Fruit fly (Drosophila melanogaster) whole organism, embryonic: ENCODE data around the gene CG34256.

Source experiments
- Antp ChIP-seq: fragments of 200-800 bp; sonication (Bioruptor generic); optimal IDR thresholded peaks from 3 replicates; lab custom pipeline; 2016; ENCODE audit warnings: missing biosample characterization, missing genetic modification characterization
- Atf3 ChIP-seq: fragments of 200-800 bp; sonication (Bioruptor generic); optimal IDR thresholded peaks from 3 replicates; lab custom pipeline; 2016; ENCODE audit warnings: missing biosample characterization, missing genetic modification characterization
- Bteb2 ChIP-seq: fragments of 200-800 bp; sonication (Bioruptor generic); optimal IDR thresholded peaks from 2 replicates; lab custom pipeline; 2016; ENCODE audit warnings: missing biosample characterization, missing genetic modification characterization
- CG11247 ChIP-seq: fragments of 200-800 bp; sonication (Bioruptor generic); IDR thresholded peaks from 2 replicates; pipeline ENCODE4 v1.3.6; 2022; ENCODE audit warnings: missing biosample characterization, missing genetic modification characterization
- CG11723 ChIP-seq: fragments of 200-800 bp; sonication (Bioruptor generic); optimal IDR thresholded peaks from 2 replicates; lab custom pipeline; 2017; ENCODE audit warnings: missing biosample characterization, mild to moderate bottlenecking, missing genetic modification characterization
- CG12942 ChIP-seq: fragments of 200-800 bp; sonication (Bioruptor generic); optimal IDR thresholded peaks from 3 replicates; lab custom pipeline; 2016; ENCODE audit warnings: missing biosample characterization, missing genetic modification characterization
- CG13624 ChIP-seq: fragments of 200-800 bp; sonication (Bioruptor generic); optimal IDR thresholded peaks from 2 replicates; lab custom pipeline; 2016; ENCODE audit warnings: missing biosample characterization, missing genetic modification characterization
- CG14050 ChIP-seq: fragments of 200-800 bp; sonication (Bioruptor generic); IDR thresholded peaks from 3 replicates; pipeline ENCODE4 v1.3.6; 2022; ENCODE audit warnings: missing biosample characterization, missing genetic modification characterization
- CG14441 ChIP-seq: fragments of 200-800 bp; sonication (Bioruptor generic); IDR thresholded peaks from 2 replicates; pipeline ENCODE4 v1.3.6; 2022; ENCODE audit warnings: missing biosample characterization, missing genetic modification characterization
- CG14710 ChIP-seq: fragments of 200-800 bp; sonication (Bioruptor generic); optimal IDR thresholded peaks from 3 replicates; lab custom pipeline; 2019; ENCODE audit warnings: missing biosample characterization, mild to moderate bottlenecking, missing genetic modification characterization, moderate library complexity
- CG14965 ChIP-seq: fragments of 200-800 bp; sonication (Bioruptor generic); optimal IDR thresholded peaks from 2 replicates; lab custom pipeline; 2016; ENCODE audit warnings: missing biosample characterization, missing genetic modification characterization, borderline replicate concordance
- CG15601 ChIP-seq: fragments of 200-800 bp; sonication (Bioruptor generic); optimal IDR thresholded peaks from 3 replicates; lab custom pipeline; 2019; ENCODE audit warnings: missing biosample characterization, mild to moderate bottlenecking, missing genetic modification characterization, moderate library complexity
- CG17829 ChIP-seq: fragments of 200-800 bp; optimal IDR thresholded peaks from 2 replicates; lab custom pipeline; 2019; ENCODE audit warnings: missing biosample characterization, mild to moderate bottlenecking, missing genetic modification characterization, moderate library complexity
- CG2129 ChIP-seq: fragments of 200-800 bp; sonication (Bioruptor generic); IDR thresholded peaks from 2 replicates; pipeline ENCODE4 v1.3.6; 2022; ENCODE audit warnings: missing biosample characterization, missing genetic modification characterization; ENCODE audit not compliant: partially characterized antibody
- CG2202 ChIP-seq: fragments of 200-800 bp; sonication (Bioruptor generic); optimal IDR thresholded peaks from 2 replicates; lab custom pipeline; 2018; ENCODE audit warnings: missing biosample characterization, mild to moderate bottlenecking, missing genetic modification characterization
- CG30403 ChIP-seq: fragments of 200-800 bp; sonication (Bioruptor generic); optimal IDR thresholded peaks from 3 replicates; lab custom pipeline; 2016; ENCODE audit warnings: missing biosample characterization, missing genetic modification characterization
- CG3407 ChIP-seq: fragments of 200-800 bp; sonication (Bioruptor generic); optimal IDR thresholded peaks from 2 replicates; lab custom pipeline; 2018; ENCODE audit warnings: missing biosample characterization, mild to moderate bottlenecking, missing genetic modification characterization
- CG4360 ChIP-seq: fragments of 200-800 bp; sonication (Bioruptor generic); IDR thresholded peaks from 2 replicates; pipeline ENCODE4 v1.3.6; 2022; ENCODE audit warnings: missing biosample characterization, missing genetic modification characterization
- CG6689 ChIP-seq: fragments of 200-800 bp; sonication (Bioruptor generic); IDR thresholded peaks from 2 replicates; pipeline ENCODE4 v1.3.6; 2022; ENCODE audit warnings: missing biosample characterization, missing genetic modification characterization
- CG8290 ChIP-seq, 3 experiments: fragments of 200-800 bp; sonication (Bioruptor generic); optimal IDR thresholded peaks; 2 replicates each; lab custom pipeline; 2016 to 2019; ENCODE audit warnings: missing biosample characterization in 3 of 3, missing genetic modification characterization in 3 of 3, mild to moderate bottlenecking in 2 of 3, moderate library complexity in 1 of 3
- CG8924 ChIP-seq: fragments of 200-800 bp; optimal IDR thresholded peaks from 3 replicates; lab custom pipeline; 2019; ENCODE audit warnings: missing biosample characterization, mild to moderate bottlenecking, missing genetic modification characterization, moderate library complexity
- CkIIα-i1 ChIP-seq: fragments of 200-800 bp; sonication (Bioruptor generic); IDR thresholded peaks from 2 replicates; pipeline ENCODE4 v1.3.6; 2022; ENCODE audit warnings: missing biosample characterization, missing genetic modification characterization
- E2f2 ChIP-seq: fragments of 200-800 bp; sonication (Bioruptor generic); IDR thresholded peaks from 2 replicates; pipeline ENCODE4 v1.3.6; 2022; ENCODE audit warnings: missing biosample characterization, missing genetic modification characterization
- ERR ChIP-seq: fragments of 200-800 bp; sonication (Bioruptor generic); optimal IDR thresholded peaks from 2 replicates; lab custom pipeline; 2016; ENCODE audit warnings: missing biosample characterization, missing genetic modification characterization
- Myb ChIP-seq: fragments of 200-800 bp; sonication (Bioruptor generic); optimal IDR thresholded peaks from 2 replicates; lab custom pipeline; 2016; ENCODE audit warnings: missing biosample characterization, missing genetic modification characterization
- NC2α ChIP-seq: fragments of 200-800 bp; sonication (Bioruptor generic); optimal IDR thresholded peaks from 2 replicates; lab custom pipeline; 2016; ENCODE audit warnings: missing biosample characterization, missing genetic modification characterization
- NfI ChIP-seq: fragments of 200-800 bp; sonication (Bioruptor generic); optimal IDR thresholded peaks from 3 replicates; lab custom pipeline; 2018; ENCODE audit warnings: missing biosample characterization, mild to moderate bottlenecking, missing genetic modification characterization, moderate library complexity
- Ptx1 ChIP-seq: fragments of 200-800 bp; sonication (Bioruptor generic); IDR thresholded peaks from 2 replicates; pipeline ENCODE4 v1.3.6; 2022; ENCODE audit warnings: missing biosample characterization, missing genetic modification characterization
- Scr ChIP-seq: fragments of 200-800 bp; sonication (Bioruptor generic); IDR thresholded peaks from 2 replicates; pipeline ENCODE4 v1.3.6; 2022; ENCODE audit warnings: missing biosample characterization, missing genetic modification characterization; ENCODE audit not compliant: partially characterized antibody
- ara ChIP-seq: fragments of 200-800 bp; sonication (Bioruptor generic); IDR thresholded peaks from 2 replicates; pipeline ENCODE4 v1.3.6; 2022; ENCODE audit warnings: missing biosample characterization, missing genetic modification characterization
- bowl ChIP-seq: fragments of 200-800 bp; sonication (Bioruptor generic); IDR thresholded peaks from 2 replicates; pipeline ENCODE4 v1.3.6; 2022; ENCODE audit warnings: missing biosample characterization, missing genetic modification characterization
- btn ChIP-seq: fragments of 200-800 bp; sonication (Bioruptor generic); optimal IDR thresholded peaks from 2 replicates; lab custom pipeline; 2016; ENCODE audit warnings: missing biosample characterization, missing genetic modification characterization
- crp ChIP-seq, 2 experiments: fragments of 200-800 bp; sonication (Bioruptor generic); optimal IDR thresholded peaks; 2 replicates in 1 of 2; 3 replicates in 1 of 2; lab custom pipeline; 2017; ENCODE audit warnings: missing biosample characterization in 2 of 2, missing genetic modification characterization in 2 of 2, mild to moderate bottlenecking in 1 of 2, moderate library complexity in 1 of 2
- da ChIP-seq: fragments of 200-800 bp; sonication (Bioruptor generic); optimal IDR thresholded peaks from 2 replicates; lab custom pipeline; 2016; ENCODE audit warnings: missing biosample characterization, missing genetic modification characterization
- dpn ChIP-seq, 2 experiments: fragments of 200-800 bp; sonication (Bioruptor generic); optimal IDR thresholded peaks; 3 replicates each; lab custom pipeline; 2016; ENCODE audit warnings: missing biosample characterization in 2 of 2, missing genetic modification characterization in 2 of 2
- ewg ChIP-seq: fragments of 200-800 bp; sonication (Bioruptor generic); optimal IDR thresholded peaks from 3 replicates; lab custom pipeline; 2017; ENCODE audit warnings: mild to moderate bottlenecking, missing biosample characterization, missing genetic modification reagents, missing genetic modification characterization
- ftz-f1 ChIP-seq: fragments of 200-800 bp; sonication (Bioruptor generic); optimal IDR thresholded peaks from 2 replicates; lab custom pipeline; 2016; ENCODE audit warnings: missing biosample characterization, missing genetic modification characterization
- gro ChIP-seq: fragments of 200-800 bp; sonication (Bioruptor generic); optimal IDR thresholded peaks from 2 replicates; lab custom pipeline; 2016; ENCODE audit warnings: missing biosample characterization, missing genetic modification characterization
- h ChIP-seq: fragments of >200 bp; optimal IDR thresholded peaks from 2 replicates; lab custom pipeline; 2017
- hth ChIP-seq: fragments of >200 bp; optimal IDR thresholded peaks from 2 replicates; lab custom pipeline; 2017; ENCODE audit warnings: inconsistent platforms
- insv ChIP-seq, 2 experiments: fragments of 200-800 bp; sonication (Bioruptor generic); optimal IDR thresholded peaks; 3 replicates each; lab custom pipeline; 2016 to 2018; ENCODE audit warnings: missing biosample characterization in 2 of 2, missing genetic modification characterization in 2 of 2
- lbe ChIP-seq: fragments of 200-800 bp; sonication (Bioruptor generic); optimal IDR thresholded peaks from 2 replicates; lab custom pipeline; 2016; ENCODE audit warnings: missing biosample characterization, mild to moderate bottlenecking, missing genetic modification characterization
- pnt ChIP-seq: fragments of 200-800 bp; sonication (Bioruptor generic); optimal IDR thresholded peaks from 3 replicates; lab custom pipeline; 2016; ENCODE audit warnings: missing biosample characterization, missing genetic modification characterization
- pros ChIP-seq: fragments of 200-800 bp; sonication (Bioruptor generic); optimal IDR thresholded peaks from 3 replicates; lab custom pipeline; 2019; ENCODE audit warnings: missing biosample characterization, mild to moderate bottlenecking, missing genetic modification characterization, moderate library complexity
- pzg ChIP-seq: fragments of 200-800 bp; sonication (Bioruptor generic); optimal IDR thresholded peaks from 3 replicates; lab custom pipeline; 2018; ENCODE audit warnings: missing biosample characterization, mild to moderate bottlenecking, missing genetic modification characterization, moderate library complexity
- row ChIP-seq: fragments of 200-800 bp; sonication (Bioruptor generic); IDR thresholded peaks from 3 replicates; pipeline ENCODE4 v1.3.6; 2022; ENCODE audit warnings: missing biosample characterization, missing genetic modification characterization
- sens ChIP-seq: fragments of 200-800 bp; sonication (Bioruptor generic); peaks from one replicate; lab custom pipeline; 2016; ENCODE audit warnings: missing biosample characterization, missing genetic modification characterization
- sim ChIP-seq: fragments of 200-800 bp; sonication (Bioruptor generic); IDR thresholded peaks from 2 replicates; pipeline ENCODE4 v1.3.6; 2022; ENCODE audit warnings: missing biosample characterization, missing genetic modification characterization
- sisA ChIP-seq: fragments of 200-800 bp; sonication (Bioruptor generic); IDR thresholded peaks from 2 replicates; pipeline ENCODE4 v1.3.6; 2022; ENCODE audit warnings: missing biosample characterization, missing genetic modification characterization
- twi ChIP-seq: fragments of 200-800 bp; optimal IDR thresholded peaks from 2 replicates; lab custom pipeline; 2019; ENCODE audit warnings: missing biosample characterization, mild to moderate bottlenecking, missing genetic modification characterization, moderate library complexity
- vvl ChIP-seq: fragments of 200-800 bp; sonication (Bioruptor generic); IDR thresholded peaks from 2 replicates; pipeline ENCODE4 v1.3.6; 2022; ENCODE audit warnings: missing biosample characterization, missing genetic modification characterization
- zen2 ChIP-seq: fragments of 200-800 bp; sonication (Bioruptor generic); IDR thresholded peaks from 3 replicates; pipeline ENCODE4 v1.3.6; 2022; ENCODE audit warnings: missing biosample characterization, missing genetic modification characterization; ENCODE audit not compliant: partially characterized antibody

CG34256 gene

DNA sequence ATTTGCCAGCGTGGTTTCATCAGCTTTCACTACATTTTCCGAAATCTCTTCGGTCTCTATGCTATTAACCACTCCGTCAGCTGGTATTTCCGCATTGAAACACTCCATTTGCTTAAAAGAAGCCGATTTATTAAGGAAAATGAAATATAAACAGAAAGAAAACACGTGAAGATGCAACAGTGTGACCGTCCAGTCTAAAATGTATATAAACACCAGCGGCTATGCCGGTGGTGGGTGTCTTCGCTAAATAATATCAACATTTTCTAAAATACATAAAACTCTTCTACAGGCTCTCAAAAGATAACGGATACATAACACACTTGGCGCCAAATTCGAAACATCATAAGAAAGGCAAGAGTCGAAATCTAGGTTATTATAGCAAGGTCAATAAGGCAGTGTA is 10.8 kb upstream of the CG34256 start, which contains the start of gene CG3808 (continued):
- TF ChIP-seq CG6689 (GFP tag; lab: Robert Waterston, UW) (no peak), CG2202 (tag; lab: Kevin White, UChicago) (no peak), bowl (GFP tag; lab: Robert Waterston, UW) (no peak), twi (tag; lab: Kevin White, UChicago) (peak; percentile 9), row (peak; percentile 13; the same call in 2 of the 3 replicates), pnt (GFP tag; lab: Kevin White, UChicago) (peak; percentile 11), CG13624 (GFP tag; lab: Kevin White, UChicago) (peak; percentile 14), CG8924 (no peak), sim (GFP tag; lab: Robert Waterston, UW) (no peak), btn (peak; percentile 4), gro (GFP tag; lab: Kevin White, UChicago) (peak; percentile 83), CG14441 (GFP tag; lab: Robert Waterston, UW) (peak; percentile 38; the same call in 1 of the 2 replicates), Bteb2 (GFP tag; lab: Kevin White, UChicago) (peak; percentile 14), pros (no peak), lbe (no peak), Scr (GFP tag; lab: Robert Waterston, UW) (peak; percentile 39; the same call in 1 of the 2 replicates), E2f2 (GFP tag; lab: Robert Waterston, UW) (peak; percentile 100), ara (GFP tag; lab: Robert Waterston, UW) (0 out of 2 replicates have a peak, but pooled peaks have one; percentile 15), pzg (GFP tag; lab: Kevin White, UChicago) (peak; percentile 95), CG14710 (tag; lab: Kevin White, UChicago) (peak; percentile 59), CG11723 (GFP tag; lab: Kevin White, UChicago) (no peak), Atf3 (no peak), CkIIα-i1 (GFP tag; lab: Robert Waterston, UW) (no peak), ewg (GFP tag; lab: Kevin White, UChicago) (no peak), CG2129 (GFP tag; lab: Robert Waterston, UW) (no peak), h (lab: Kevin White, UChicago) (no peak), CG11247 (GFP tag; lab: Robert Waterston, UW) (no peak), CG17829 (tag; lab: Kevin White, UChicago) (peak; percentile 64), da (peak; percentile 14), CG30403 (GFP tag; lab: Kevin White, UChicago) (peak; percentile 33), CG8290 (GFP tag; optimal IDR thresholded peaks at IDR 0.05; lab: Kevin White, UChicago) (peak; percentile 5), CG8290 (tag; optimal IDR thresholded peaks at IDR 0.05; lab: Kevin White, UChicago) (peak in 1 of 2 experiments; percentile 63), Ptx1 (GFP tag; lab: Robert Waterston, UW) (no peak), NfI (peak; percentile 1), ftz-f1 (GFP tag; lab: Kevin White, UChicago) (peak; percentile 46), zen2 (GFP tag; lab: Robert Waterston, UW) (no peak), crp (GFP tag; optimal IDR thresholded peaks at IDR 0.05; lab: Kevin White, UChicago) (peak in 1 of 2 experiments; percentile 25), sens (GFP tag; lab: Kevin White, UChicago) (no peak), sisA (no peak), insv (GFP tag; optimal IDR thresholded peaks at IDR 0.05; lab: Kevin White, UChicago) (peak in 1 of 2 experiments; percentile 47), Myb (GFP tag; lab: Kevin White, UChicago) (peak; percentile 67), hth (no peak), CG15601 (tag; lab: Kevin White, UChicago) (peak; percentile 22), vvl (GFP tag; lab: Robert Waterston, UW) (peak; percentile 28), ERR (GFP tag; lab: Kevin White, UChicago) (peak; percentile 20), CG3407 (GFP tag; lab: Kevin White, UChicago) (no peak), CG14050 (GFP tag; lab: Robert Waterston, UW) (no peak), NC2α (GFP tag; lab: Kevin White, UChicago) (peak; percentile 45), CG4360 (GFP tag; lab: Robert Waterston, UW) (no peak), dpn (GFP tag; optimal IDR thresholded peaks at IDR 0.05; lab: Kevin White, UChicago) (peak; percentile 35 to 38), CG12942 (GFP tag; lab: Kevin White, UChicago) (no peak), CG14965 (no peak), Antp (GFP tag; lab: Kevin White, UChicago) (peak; percentile 5)
